Fruit fly (Drosophila melanogaster) whole organism, prepupa: ENCODE results near the gene elB.
A peak's percentile ranks its signal among the peaks of the same experiment; 100 is the strongest.

Source experiments
- Blimp-1 ChIP-seq: fragments of 200-800 bp; sonication (Bioruptor generic); optimal IDR thresholded peaks from 3 replicates; lab custom pipeline; 2017; ENCODE audit warnings: missing biosample characterization, missing genetic modification characterization, mild to moderate bottlenecking, moderate library complexity, missing genetic modification reagents
- CG10631 ChIP-seq: fragments of 200-800 bp; sonication (Bioruptor generic); optimal IDR thresholded peaks from 2 replicates; lab custom pipeline; 2016; ENCODE audit warnings: missing biosample characterization, missing genetic modification characterization
- CG10669 ChIP-seq: fragments of 200-800 bp; sonication (Bioruptor generic); optimal IDR thresholded peaks from 3 replicates; lab custom pipeline; 2018; ENCODE audit warnings: missing biosample characterization, mild to moderate bottlenecking, missing genetic modification characterization, moderate library complexity
- CG11902 ChIP-seq: fragments of 200-800 bp; sonication (Bioruptor generic); optimal IDR thresholded peaks from 3 replicates; lab custom pipeline; 2016; ENCODE audit warnings: missing biosample characterization, missing genetic modification characterization
- CG1621 ChIP-seq: fragments of 200-800 bp; sonication (Bioruptor generic); optimal IDR thresholded peaks from 3 replicates; lab custom pipeline; 2018; ENCODE audit warnings: missing biosample characterization, mild to moderate bottlenecking, missing genetic modification characterization
- CG16779 ChIP-seq: fragments of 200-800 bp; sonication (Bioruptor generic); optimal IDR thresholded peaks from 3 replicates; lab custom pipeline; 2017; ENCODE audit warnings: missing biosample characterization, mild to moderate bottlenecking, missing genetic modification characterization
- CG3032 ChIP-seq: fragments of 200-800 bp; optimal IDR thresholded peaks from 2 replicates; lab custom pipeline; 2019; ENCODE audit warnings: missing biosample characterization, mild to moderate bottlenecking, missing genetic modification characterization, moderate library complexity
- CG31627 ChIP-seq: fragments of 200-800 bp; sonication (Bioruptor generic); optimal IDR thresholded peaks from 3 replicates; lab custom pipeline; 2016; ENCODE audit warnings: missing biosample characterization, missing genetic modification characterization
- CG32006 ChIP-seq: fragments of 200-800 bp; sonication (Bioruptor generic); optimal IDR thresholded peaks from 3 replicates; lab custom pipeline; 2017; ENCODE audit warnings: missing biosample characterization, mild to moderate bottlenecking, missing genetic modification characterization
- CG34406 ChIP-seq: fragments of 200-800 bp; sonication (Bioruptor generic); optimal IDR thresholded peaks from 3 replicates; lab custom pipeline; 2016; ENCODE audit warnings: missing biosample characterization, missing genetic modification characterization
- CG3919 ChIP-seq: fragments of 200-800 bp; sonication (Bioruptor generic); optimal IDR thresholded peaks from 3 replicates; lab custom pipeline; 2016; ENCODE audit warnings: missing biosample characterization, missing genetic modification characterization
- CG4318 ChIP-seq: fragments of 200-800 bp; sonication (Bioruptor generic); optimal IDR thresholded peaks from 3 replicates; lab custom pipeline; 2017; ENCODE audit warnings: missing biosample characterization, mild to moderate bottlenecking, missing genetic modification characterization
- CG6276 ChIP-seq: fragments of 200-800 bp; sonication (Bioruptor generic); optimal IDR thresholded peaks from 2 replicates; lab custom pipeline; 2017; ENCODE audit warnings: missing biosample characterization, mild to moderate bottlenecking, missing genetic modification characterization
- CG6792 ChIP-seq: fragments of 200-800 bp; sonication (Bioruptor generic); optimal IDR thresholded peaks from 3 replicates; lab custom pipeline; 2016; ENCODE audit warnings: missing biosample characterization, missing genetic modification characterization
- CG6854 ChIP-seq: fragments of 200-800 bp; sonication (Bioruptor generic); optimal IDR thresholded peaks from 2 replicates; lab custom pipeline; 2017; ENCODE audit warnings: missing biosample characterization, mild to moderate bottlenecking, missing genetic modification characterization
- CG7368 ChIP-seq: fragments of 200-800 bp; sonication (Bioruptor generic); optimal IDR thresholded peaks from 3 replicates; lab custom pipeline; 2016; ENCODE audit warnings: missing biosample characterization, missing genetic modification characterization
- CG8319 ChIP-seq: fragments of 200-800 bp; sonication (Bioruptor generic); optimal IDR thresholded peaks from 3 replicates; lab custom pipeline; 2016; ENCODE audit warnings: missing biosample characterization, missing genetic modification characterization
- Eip78C ChIP-seq: fragments of 200-800 bp; sonication (Bioruptor generic); peaks from one replicate; lab custom pipeline; 2016; ENCODE audit warnings: missing biosample characterization, missing genetic modification characterization
- Ets96B ChIP-seq: fragments of 200-800 bp; optimal IDR thresholded peaks from 2 replicates; lab custom pipeline; 2019; ENCODE audit warnings: missing biosample characterization, mild to moderate bottlenecking, missing genetic modification characterization, moderate library complexity
- Hr38 ChIP-seq: sonication (Bioruptor generic); optimal IDR thresholded peaks from 2 replicates; lab custom pipeline; 2016; ENCODE audit warnings: missing biosample characterization, missing genetic modification characterization
- Hr39 ChIP-seq: fragments of 200-800 bp; sonication (Bioruptor generic); optimal IDR thresholded peaks from 2 replicates; lab custom pipeline; 2016; ENCODE audit warnings: missing biosample characterization, missing genetic modification characterization
- Hr4 ChIP-seq: fragments of 200-800 bp; sonication (Bioruptor generic); optimal IDR thresholded peaks from 3 replicates; lab custom pipeline; 2016; ENCODE audit warnings: missing biosample characterization, missing genetic modification characterization
- Met ChIP-seq: fragments of 200-800 bp; sonication (Bioruptor generic); optimal IDR thresholded peaks from 3 replicates; lab custom pipeline; 2016; ENCODE audit warnings: missing biosample characterization, missing genetic modification characterization
- OdsH ChIP-seq: fragments of 200-800 bp; sonication (Bioruptor generic); optimal IDR thresholded peaks from 3 replicates; lab custom pipeline; 2016; ENCODE audit warnings: missing biosample characterization, missing genetic modification characterization
- Smox ChIP-seq: fragments of 200-800 bp; sonication (Bioruptor generic); optimal IDR thresholded peaks from 3 replicates; lab custom pipeline; 2016; ENCODE audit warnings: missing biosample characterization, missing genetic modification characterization
- Sox102F ChIP-seq: fragments of 200-800 bp; sonication (Bioruptor generic); optimal IDR thresholded peaks from 2 replicates; lab custom pipeline; 2016; ENCODE audit warnings: missing biosample characterization, mild to moderate bottlenecking, missing genetic modification characterization
- Sox14 ChIP-seq: fragments of 200-800 bp; sonication (Bioruptor generic); optimal IDR thresholded peaks from 3 replicates; lab custom pipeline; 2016; ENCODE audit warnings: missing biosample characterization, missing genetic modification characterization
- Sox15 ChIP-seq: fragments of 200-800 bp; sonication (Bioruptor generic); optimal IDR thresholded peaks from 3 replicates; lab custom pipeline; 2016; ENCODE audit warnings: missing biosample characterization, missing genetic modification characterization
- achi ChIP-seq: fragments of 200-800 bp; sonication (Bioruptor generic); optimal IDR thresholded peaks from 3 replicates; lab custom pipeline; 2016; ENCODE audit warnings: missing biosample characterization, missing genetic modification characterization
- acj6 ChIP-seq: fragments of 200-800 bp; sonication (Bioruptor generic); optimal IDR thresholded peaks from 3 replicates; lab custom pipeline; 2016; ENCODE audit warnings: missing biosample characterization, missing genetic modification characterization
- cyc ChIP-seq: fragments of 200-800 bp; sonication (Bioruptor generic); optimal IDR thresholded peaks from 3 replicates; lab custom pipeline; 2016; ENCODE audit warnings: missing biosample characterization, missing genetic modification characterization
- dsx ChIP-seq: fragments of 200-800 bp; optimal IDR thresholded peaks from 3 replicates; lab custom pipeline; 2019; ENCODE audit warnings: missing biosample characterization, mild to moderate bottlenecking, missing genetic modification characterization, moderate library complexity; ENCODE audit not compliant: poor library complexity, severe bottlenecking
- eg ChIP-seq: fragments of 200-800 bp; sonication (Bioruptor generic); IDR thresholded peaks from 3 replicates; pipeline ENCODE4 v1.3.6; 2022; ENCODE audit warnings: missing biosample characterization, missing genetic modification characterization
- esn ChIP-seq: fragments of 200-800 bp; sonication (Bioruptor generic); optimal IDR thresholded peaks from 2 replicates; lab custom pipeline; 2016; ENCODE audit warnings: missing biosample characterization, mild to moderate bottlenecking, missing genetic modification characterization, moderate library complexity
- fd85E ChIP-seq: fragments of 200-800 bp; sonication (Bioruptor generic); optimal IDR thresholded peaks from 3 replicates; lab custom pipeline; 2016; ENCODE audit warnings: missing biosample characterization, missing genetic modification characterization
- fkh ChIP-seq: fragments of 200-800 bp; sonication (Bioruptor generic); optimal IDR thresholded peaks from 3 replicates; lab custom pipeline; 2017; ENCODE audit warnings: missing biosample characterization, mild to moderate bottlenecking, missing genetic modification characterization, moderate library complexity
- lz ChIP-seq: fragments of 200-800 bp; sonication (Bioruptor generic); optimal IDR thresholded peaks from 3 replicates; lab custom pipeline; 2016; ENCODE audit warnings: missing biosample characterization, missing genetic modification characterization
- net ChIP-seq: fragments of 200-800 bp; sonication (Bioruptor generic); optimal IDR thresholded peaks from 3 replicates; lab custom pipeline; 2016; ENCODE audit warnings: missing biosample characterization, missing genetic modification characterization
- pdm3 ChIP-seq: fragments of 200-800 bp; sonication (Bioruptor generic); optimal IDR thresholded peaks from 3 replicates; lab custom pipeline; 2016; ENCODE audit warnings: missing biosample characterization, missing genetic modification characterization
- spab ChIP-seq: fragments of 200-800 bp; sonication (Bioruptor generic); optimal IDR thresholded peaks from 2 replicates; lab custom pipeline; 2017; ENCODE audit warnings: missing biosample characterization, mild to moderate bottlenecking, missing genetic modification characterization, missing genetic modification reagents
- ss ChIP-seq, 2 experiments: fragments of 200-800 bp; sonication (Bioruptor generic); optimal IDR thresholded peaks; 2 replicates in 1 of 2; 3 replicates in 1 of 2; lab custom pipeline; 2017 to 2018; ENCODE audit warnings: mild to moderate bottlenecking in 2 of 2, missing biosample characterization in 2 of 2, missing genetic modification characterization in 2 of 2, moderate library complexity in 1 of 2
- svp ChIP-seq: fragments of 200-800 bp; sonication (Bioruptor generic); peaks from one replicate; lab custom pipeline; 2016; ENCODE audit warnings: missing biosample characterization, missing genetic modification characterization
- vri ChIP-seq: fragments of 200-800 bp; sonication (Bioruptor generic); optimal IDR thresholded peaks from 3 replicates; lab custom pipeline; 2016; ENCODE audit warnings: missing biosample characterization, mild to moderate bottlenecking, missing genetic modification characterization

elB gene

DNA sequence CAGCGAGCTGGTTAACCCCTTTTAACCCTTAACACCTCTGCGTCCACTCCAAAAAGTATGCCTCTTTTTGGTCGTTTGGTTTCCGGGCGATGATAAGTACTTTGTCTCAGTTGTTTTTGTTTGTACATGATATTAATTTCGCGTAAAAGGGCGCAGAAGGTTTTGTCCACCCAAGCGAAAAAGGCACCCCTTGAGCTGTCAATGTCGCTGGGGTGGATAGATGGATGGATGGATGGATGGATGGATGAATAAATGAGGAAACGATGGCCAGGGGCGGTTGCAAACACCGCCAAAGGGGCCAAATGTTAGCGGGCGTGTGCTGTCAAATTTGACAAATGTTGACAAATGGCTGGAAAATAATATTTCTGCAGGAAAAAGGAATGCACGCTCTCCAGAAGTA is 45.8 kb upstream of the elB start:
- TF ChIP-seq esn (GFP tag; lab: Kevin White, UChicago) (no peak), Hr4 (GFP tag; lab: Kevin White, UChicago) (no peak), CG6792 (GFP tag; lab: Kevin White, UChicago) (no peak), Smox (GFP tag; lab: Kevin White, UChicago) (no peak), CG1621 (tag; lab: Kevin White, UChicago) (no peak), CG3032 (tag; lab: Kevin White, UChicago) (no peak), cyc (GFP tag; lab: Kevin White, UChicago) (no peak), CG10669 (GFP tag; lab: Kevin White, UChicago) (no peak), Hr38 (GFP tag; lab: Kevin White, UChicago) (no peak), Eip78C (GFP tag; lab: Kevin White, UChicago) (no peak), Sox14 (no peak), spab (GFP tag; lab: Kevin White, UChicago) (no peak), fd85E (GFP tag; lab: Kevin White, UChicago) (no peak)
- TF ChIP-seq, all 60 proteins: peak for 0

DNA sequence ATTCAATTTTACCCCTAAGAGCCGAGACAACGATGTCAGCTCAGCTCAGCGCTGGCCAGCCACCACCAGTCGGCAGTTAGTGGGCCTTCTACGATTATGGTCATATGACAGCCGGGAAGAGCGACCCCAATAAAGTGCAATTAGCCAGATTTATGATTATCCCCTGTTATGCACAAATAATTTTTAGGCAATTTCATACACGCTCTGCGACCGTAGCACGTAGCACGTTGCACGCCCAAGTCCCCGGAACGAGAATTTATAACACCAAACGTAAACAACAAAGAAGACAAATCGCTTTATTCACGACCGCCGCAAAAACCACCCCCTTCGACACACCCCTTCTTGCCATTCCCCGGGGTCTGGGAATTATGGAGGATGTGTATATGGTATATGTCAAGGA is 44.9 kb upstream of the elB start:
- TF ChIP-seq CG7368 (no peak), achi (GFP tag; lab: Kevin White, UChicago) (no peak), CG6854 (GFP tag; lab: Kevin White, UChicago) (no peak), fd85E (GFP tag; lab: Kevin White, UChicago) (no peak), Hr39 (GFP tag; lab: Kevin White, UChicago) (no peak), ss (GFP tag; optimal IDR thresholded peaks at IDR 0.05; lab: Kevin White, UChicago) (no peak), fkh (GFP tag; lab: Kevin White, UChicago) (no peak), net (no peak), lz (GFP tag; lab: Kevin White, UChicago) (no peak), Sox102F (GFP tag; lab: Kevin White, UChicago) (no peak), CG1621 (tag; lab: Kevin White, UChicago) (no peak), pdm3 (GFP tag; lab: Kevin White, UChicago) (no peak), acj6 (GFP tag; lab: Kevin White, UChicago) (no peak), CG10669 (GFP tag; lab: Kevin White, UChicago) (no peak)

DNA sequence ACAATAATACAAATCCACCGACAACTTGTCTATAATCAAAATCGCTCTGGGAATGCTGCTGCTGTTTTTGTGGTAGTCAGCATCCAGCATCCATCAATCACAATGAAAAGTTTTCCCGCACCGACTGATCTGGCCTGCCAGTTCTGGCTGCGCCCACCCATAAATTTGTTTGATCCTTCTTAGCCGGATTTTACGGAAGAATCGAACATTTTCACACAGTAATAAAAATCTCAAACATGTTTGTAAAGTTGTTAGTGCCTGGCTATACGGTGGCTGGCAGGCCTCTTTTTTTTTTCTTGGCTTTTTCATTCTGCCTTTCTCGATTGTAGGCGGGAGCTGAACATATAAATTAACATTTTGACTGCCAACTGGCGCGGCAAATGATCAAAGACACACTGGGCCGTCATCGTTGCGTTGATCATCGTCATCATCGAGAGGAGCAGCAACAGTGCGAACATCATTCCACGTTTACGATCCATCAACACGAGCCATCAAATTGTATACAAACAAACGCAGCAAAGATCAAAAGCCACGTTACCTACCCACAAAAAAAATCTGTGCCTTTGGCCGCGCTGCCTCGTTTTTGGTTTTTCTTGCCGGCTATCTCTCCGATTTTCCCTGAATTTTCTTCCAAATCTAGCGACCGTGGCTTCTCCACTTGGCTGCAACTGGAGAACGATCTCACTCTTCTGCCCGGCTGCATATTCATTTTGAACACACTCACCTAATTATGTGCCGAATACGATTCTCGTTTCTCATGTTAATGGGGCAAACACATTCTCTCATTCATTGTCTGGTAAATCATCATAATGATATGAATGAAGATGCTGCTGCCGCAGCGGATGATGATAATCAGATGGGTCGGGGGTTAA is 43.8 kb upstream of the elB start:
- peak; percentile 14 for TF ChIP-seq svp (GFP tag; lab: Kevin White, UChicago)
- TF ChIP-seq CG16779: no peak
- TF ChIP-seq eg (GFP tag; lab: Robert Waterston, UW): no peak
- TF ChIP-seq OdsH (GFP tag; lab: Kevin White, UChicago): no peak
- TF ChIP-seq CG8319 (GFP tag; lab: Kevin White, UChicago): no peak
- no peak for TF ChIP-seq CG4318 (GFP tag; lab: Kevin White, UChicago)

DNA sequence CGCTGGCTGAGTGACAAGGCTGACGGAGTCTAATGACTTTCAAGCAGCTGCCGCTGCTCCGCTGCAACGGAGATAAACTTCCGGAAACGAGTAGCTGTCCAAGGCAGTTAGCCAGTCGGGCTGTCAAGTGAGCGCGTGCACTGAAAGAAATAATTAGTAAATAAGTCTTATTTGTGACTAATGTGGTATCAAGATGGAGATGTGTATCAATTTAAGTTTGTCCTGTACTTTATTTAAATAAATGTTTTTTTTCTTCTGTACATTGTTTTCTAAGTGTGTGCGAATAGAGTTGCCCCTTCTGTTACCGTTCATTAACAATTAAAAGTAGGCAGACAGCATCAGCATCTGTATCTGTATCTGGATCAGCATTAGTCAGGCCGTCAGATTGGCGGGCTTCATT is 41.9 kb upstream of the elB start:
- TF ChIP-seq vri (GFP tag; lab: Kevin White, UChicago): no peak
- TF ChIP-seq OdsH (GFP tag; lab: Kevin White, UChicago): no peak
- TF ChIP-seq cyc (GFP tag; lab: Kevin White, UChicago): no peak
- TF ChIP-seq CG10669 (GFP tag; lab: Kevin White, UChicago): no peak
- TF ChIP-seq fkh (GFP tag; lab: Kevin White, UChicago): no peak
- TF ChIP-seq esn (GFP tag; lab: Kevin White, UChicago): no peak
- no peak for TF ChIP-seq Sox102F (GFP tag; lab: Kevin White, UChicago)
- no peak for TF ChIP-seq CG31627 (GFP tag; lab: Kevin White, UChicago)
- TF ChIP-seq CG11902 (GFP tag; lab: Kevin White, UChicago): no peak
- no peak for TF ChIP-seq CG6854 (GFP tag; lab: Kevin White, UChicago)
- no peak for TF ChIP-seq CG7368
- no peak for TF ChIP-seq Ets96B (tag; lab: Kevin White, UChicago)
- TF ChIP-seq Blimp-1 (GFP tag; lab: Kevin White, UChicago): no peak
- TF ChIP-seq CG10631: peak; percentile 4
- no peak for TF ChIP-seq CG8319 (GFP tag; lab: Kevin White, UChicago)
- TF ChIP-seq CG16779: no peak
- no peak for TF ChIP-seq Sox14
- TF ChIP-seq Eip78C (GFP tag; lab: Kevin White, UChicago): peak; percentile 18
- TF ChIP-seq dsx: no peak
- peak; percentile 53 for TF ChIP-seq CG32006 (GFP tag; lab: Kevin White, UChicago)
- no peak for TF ChIP-seq Sox15
- TF ChIP-seq pdm3 (GFP tag; lab: Kevin White, UChicago): no peak
- TF ChIP-seq CG3919 (GFP tag; lab: Kevin White, UChicago): no peak
- no peak for TF ChIP-seq CG1621 (tag; lab: Kevin White, UChicago)
- no peak for TF ChIP-seq Met
- no peak for TF ChIP-seq CG34406 (GFP tag; lab: Kevin White, UChicago)
- TF ChIP-seq CG6276 (GFP tag; lab: Kevin White, UChicago): no peak
